Worm (Caenorhabditis elegans) whole organism, mixed stage, embryonic: ENCODE results near the gene wapl-1.

Experiments used
- M03D4.4 ChIP-seq: sonication (generic microtip); optimal IDR thresholded peaks from 2 replicates; lab custom pipeline; 2017; ENCODE audit warnings: mild to moderate bottlenecking, missing genetic modification characterization, missing compliant biosample characterization
- bed-3 ChIP-seq: fragments of 200-800 bp; sonication (Bioruptor generic); optimal IDR thresholded peaks from 3 replicates; lab custom pipeline; 2018; ENCODE audit warnings: mild to moderate bottlenecking, missing genetic modification characterization, moderate library complexity, missing compliant biosample characterization
- blmp-1 ChIP-seq: fragments of 150-350 bp; optimal IDR thresholded peaks from 2 replicates; lab custom pipeline; 2014; ENCODE audit warnings: missing biosample characterization, missing genetic modification characterization
- ceh-39 ChIP-seq: fragments of 150-350 bp; optimal IDR thresholded peaks from 2 replicates; lab custom pipeline; 2014; ENCODE audit warnings: missing biosample characterization, missing genetic modification characterization
- ceh-43 ChIP-seq: fragments of 200-800 bp; sonication (Bioruptor generic); optimal IDR thresholded peaks from 2 replicates; lab custom pipeline; 2018; ENCODE audit warnings: mild to moderate bottlenecking, missing genetic modification characterization, moderate library complexity, missing compliant biosample characterization
- ceh-83 ChIP-seq: fragments of 200-800 bp; sonication (Bioruptor generic); optimal IDR thresholded peaks from 2 replicates; lab custom pipeline; 2018; ENCODE audit warnings: mild to moderate bottlenecking, missing genetic modification characterization, missing compliant biosample characterization
- ces-1 ChIP-seq: fragments of 150-350 bp; optimal IDR thresholded peaks from 2 replicates; lab custom pipeline; 2014; ENCODE audit warnings: missing biosample characterization, missing genetic modification reagents, missing genetic modification characterization
- cnd-1 ChIP-seq: fragments of 200-800 bp; sonication (Bioruptor generic); optimal IDR thresholded peaks from 2 replicates; lab custom pipeline; 2018; ENCODE audit warnings: mild to moderate bottlenecking, missing genetic modification characterization, missing compliant biosample characterization
- drap-1 ChIP-seq: fragments of 200-800 bp; sonication (Bioruptor generic); optimal IDR thresholded peaks from 3 replicates; lab custom pipeline; 2018; ENCODE audit warnings: mild to moderate bottlenecking, missing genetic modification characterization, missing compliant biosample characterization
- elt-1 ChIP-seq: sonication (generic microtip); optimal IDR thresholded peaks from 2 replicates; lab custom pipeline; 2017; ENCODE audit warnings: missing genetic modification characterization, mild to moderate bottlenecking, missing compliant biosample characterization, antibody characterized with exemption, moderate library complexity, borderline replicate concordance; ENCODE audit not compliant: insufficient read depth
- elt-3 ChIP-seq: fragments of 150-350 bp; optimal IDR thresholded peaks from 2 replicates; lab custom pipeline; 2014; ENCODE audit warnings: missing biosample characterization, missing genetic modification characterization
- flh-1 ChIP-seq: fragments of 200-800 bp; sonication (Bioruptor generic); optimal IDR thresholded peaks from 2 replicates; lab custom pipeline; 2018; ENCODE audit warnings: mild to moderate bottlenecking, missing genetic modification characterization, moderate library complexity, missing compliant biosample characterization
- ham-2 ChIP-seq: fragments of 200-800 bp; sonication (Bioruptor generic); optimal IDR thresholded peaks from 2 replicates; lab custom pipeline; 2018; ENCODE audit warnings: mild to moderate bottlenecking, missing genetic modification characterization, missing compliant biosample characterization
- hlh-1 ChIP-seq: fragments of 150-350 bp; optimal IDR thresholded peaks from 2 replicates; lab custom pipeline; 2014; ENCODE audit warnings: missing biosample characterization, missing genetic modification reagents, missing genetic modification characterization
- lin-13 ChIP-seq: fragments of 150-350 bp; optimal IDR thresholded peaks from 2 replicates; lab custom pipeline; 2014; ENCODE audit warnings: missing biosample characterization, missing genetic modification characterization
- lin-32 ChIP-seq: fragments of 200-800 bp; sonication (Bioruptor generic); optimal IDR thresholded peaks from 2 replicates; lab custom pipeline; 2018; ENCODE audit warnings: mild to moderate bottlenecking, missing genetic modification characterization, missing compliant biosample characterization
- lsy-2 ChIP-seq: fragments of 150-350 bp; optimal IDR thresholded peaks from 2 replicates; lab custom pipeline; 2014; ENCODE audit warnings: missing biosample characterization, missing genetic modification characterization
- mab-5 ChIP-seq: fragments of 150-350 bp; optimal IDR thresholded peaks from 2 replicates; lab custom pipeline; 2014; ENCODE audit warnings: missing biosample characterization, missing genetic modification characterization
- mep-1 ChIP-seq: fragments of 150-350 bp; optimal IDR thresholded peaks from 2 replicates; lab custom pipeline; 2017; ENCODE audit warnings: missing biosample characterization, missing genetic modification reagents, missing genetic modification characterization, inconsistent platforms
- mls-2 ChIP-seq: sonication (generic microtip); optimal IDR thresholded peaks from 2 replicates; lab custom pipeline; 2016; ENCODE audit warnings: mild to moderate bottlenecking, missing genetic modification characterization, moderate library complexity, missing compliant biosample characterization
- nhr-12 ChIP-seq: fragments of 150-350 bp; optimal IDR thresholded peaks from 2 replicates; lab custom pipeline; 2014; ENCODE audit warnings: missing biosample characterization, missing genetic modification characterization
- nhr-2 ChIP-seq: fragments of 150-350 bp; optimal IDR thresholded peaks from 2 replicates; lab custom pipeline; 2014; ENCODE audit warnings: missing biosample characterization, missing genetic modification characterization
- nhr-237 ChIP-seq: fragments of 150-350 bp; optimal IDR thresholded peaks from 2 replicates; lab custom pipeline; 2014; ENCODE audit warnings: missing biosample characterization, missing genetic modification characterization
- nhr-28 ChIP-seq: fragments of 150-350 bp; optimal IDR thresholded peaks from 2 replicates; lab custom pipeline; 2014; ENCODE audit warnings: missing biosample characterization, missing genetic modification characterization
- nhr-76 ChIP-seq: sonication (generic microtip); optimal IDR thresholded peaks from 2 replicates; lab custom pipeline; 2017; ENCODE audit warnings: missing biosample characterization, missing genetic modification characterization
- pha-4 ChIP-seq: fragments of 150-350 bp; optimal IDR thresholded peaks from 2 replicates; lab custom pipeline; 2018; ENCODE audit warnings: missing biosample characterization, missing genetic modification reagents, missing genetic modification characterization
- sem-2 ChIP-seq: fragments of 200-800 bp; sonication (Bioruptor generic); optimal IDR thresholded peaks from 2 replicates; lab custom pipeline; 2018; ENCODE audit warnings: mild to moderate bottlenecking, missing genetic modification characterization, missing compliant biosample characterization
- snpc-4 ChIP-seq: fragments of 150-350 bp; optimal IDR thresholded peaks from 2 replicates; lab custom pipeline; 2014; ENCODE audit warnings: missing biosample characterization, missing genetic modification characterization
- sptf-1 ChIP-seq: sonication (generic microtip); optimal IDR thresholded peaks from 2 replicates; lab custom pipeline; 2017; ENCODE audit warnings: mild to moderate bottlenecking, missing genetic modification characterization, moderate library complexity, missing compliant biosample characterization
- tbx-8 ChIP-seq: fragments of 200-800 bp; sonication (Bioruptor generic); optimal IDR thresholded peaks from 2 replicates; lab custom pipeline; 2018; ENCODE audit warnings: mild to moderate bottlenecking, missing genetic modification characterization, moderate library complexity, missing compliant biosample characterization
- unc-120 ChIP-seq: sonication (generic microtip); optimal IDR thresholded peaks from 2 replicates; lab custom pipeline; 2017; ENCODE audit warnings: missing genetic modification characterization, missing compliant biosample characterization; ENCODE audit not compliant: poor library complexity, severe bottlenecking
- unc-39 ChIP-seq: fragments of 150-350 bp; optimal IDR thresholded peaks from 2 replicates; lab custom pipeline; 2014; ENCODE audit warnings: missing biosample characterization, missing genetic modification characterization
- unc-62 ChIP-seq: fragments of 150-350 bp; optimal IDR thresholded peaks from 2 replicates; lab custom pipeline; 2014; ENCODE audit warnings: missing biosample characterization, missing genetic modification reagents, missing genetic modification characterization
- zip-8 ChIP-seq: fragments of 150-350 bp; optimal IDR thresholded peaks from 2 replicates; lab custom pipeline; 2014; ENCODE audit warnings: missing biosample characterization, missing genetic modification characterization
- ztf-11 ChIP-seq: fragments of 150-350 bp; optimal IDR thresholded peaks from 2 replicates; lab custom pipeline; 2014; ENCODE audit warnings: missing biosample characterization, missing genetic modification characterization

wapl-1 gene

ce11 chrIV:4411948-4412335, 33.6 kb downstream of the wapl-1 start:
- TF ChIP-seq sem-2 (GFP tag; lab: Kevin White, UChicago) (peak; percentile 0), unc-62 (GFP tag; lab: Kevin White, UChicago) (no peak)

- TF ChIP-seq cnd-1 (no peak), lin-32 (GFP tag; lab: Kevin White, UChicago) (no peak), elt-1 (tag; lab: Kevin White, UChicago) (no peak), ceh-39 (tag; lab: Kevin White, UChicago) (no peak), mls-2 (tag; lab: Kevin White, UChicago) (no peak), blmp-1 (no peak), sptf-1 (tag; lab: Kevin White, UChicago) (no peak)
These were observed 34.1 kb downstream of the wapl-1 start for ce11 chrIV:4411311-4411947.

- TF ChIP-seq M03D4.4 (tag; lab: Kevin White, UChicago) (no peak), sptf-1 (tag; lab: Kevin White, UChicago) (no peak), mep-1 (tag; lab: Kevin White, UChicago) (no peak), ztf-11 (tag; lab: Kevin White, UChicago) (no peak), elt-3 (tag; lab: Kevin White, UChicago) (no peak), mls-2 (tag; lab: Kevin White, UChicago) (no peak), ceh-83 (GFP tag; lab: Kevin White, UChicago) (no peak), flh-1 (GFP tag; lab: Kevin White, UChicago) (no peak), bed-3 (GFP tag; lab: Kevin White, UChicago) (no peak), ces-1 (no peak), blmp-1 (no peak), mab-5 (tag; lab: Kevin White, UChicago) (no peak), lin-32 (GFP tag; lab: Kevin White, UChicago) (no peak), nhr-12 (tag; lab: Kevin White, UChicago) (no peak), ham-2 (GFP tag; lab: Kevin White, UChicago) (no peak)
These were observed 35.0 kb downstream of the wapl-1 start for ce11 chrIV:4410526-4410925.

ce11 chrIV:4408714-4409113, 36.8 kb downstream of the wapl-1 start:
- TF ChIP-seq hlh-1 (tag; lab: Kevin White, UChicago): no peak
- no peak for TF ChIP-seq cnd-1
- no peak for TF ChIP-seq mab-5 (tag; lab: Kevin White, UChicago)
- no peak for TF ChIP-seq lsy-2 (tag; lab: Kevin White, UChicago)
- TF ChIP-seq, all 35 proteins: peak for 0

- no peak for TF ChIP-seq lin-32 (GFP tag; lab: Kevin White, UChicago)
- no peak for TF ChIP-seq elt-1 (tag; lab: Kevin White, UChicago)
- TF ChIP-seq cnd-1: no peak
- TF ChIP-seq mep-1 (tag; lab: Kevin White, UChicago): no peak
- TF ChIP-seq ceh-83 (GFP tag; lab: Kevin White, UChicago): no peak
- TF ChIP-seq nhr-28 (tag; lab: Kevin White, UChicago): no peak
- no peak for TF ChIP-seq bed-3 (GFP tag; lab: Kevin White, UChicago)
- TF ChIP-seq unc-120 (tag; lab: Kevin White, UChicago): peak; percentile 48
- TF ChIP-seq sem-2 (GFP tag; lab: Kevin White, UChicago): no peak
- no peak for TF ChIP-seq unc-62 (GFP tag; lab: Kevin White, UChicago)
- TF ChIP-seq ztf-11 (tag; lab: Kevin White, UChicago): no peak
- TF ChIP-seq ces-1: no peak
- no peak for TF ChIP-seq nhr-12 (tag; lab: Kevin White, UChicago)
- peak; percentile 20 for TF ChIP-seq drap-1
- TF ChIP-seq elt-3 (tag; lab: Kevin White, UChicago): no peak
- no peak for TF ChIP-seq snpc-4 (tag; lab: Kevin White, UChicago)
- TF ChIP-seq zip-8: no peak
- TF ChIP-seq hlh-1 (tag; lab: Kevin White, UChicago): no peak
- TF ChIP-seq lsy-2 (tag; lab: Kevin White, UChicago): peak; percentile 11
- TF ChIP-seq lin-13 (tag; lab: Kevin White, UChicago): no peak
- TF ChIP-seq ceh-39 (tag; lab: Kevin White, UChicago): no peak
- TF ChIP-seq tbx-8 (GFP tag; lab: Kevin White, UChicago): no peak
- no peak for TF ChIP-seq nhr-2 (tag; lab: Kevin White, UChicago)
- TF ChIP-seq unc-39 (tag; lab: Kevin White, UChicago): no peak
- no peak for TF ChIP-seq nhr-76 (tag; lab: Kevin White, UChicago)
- TF ChIP-seq flh-1 (GFP tag; lab: Kevin White, UChicago): no peak
- peak; percentile 56 for TF ChIP-seq pha-4
- TF ChIP-seq nhr-237 (tag; lab: Kevin White, UChicago): peak; percentile 60
- TF ChIP-seq mab-5 (tag; lab: Kevin White, UChicago): no peak
- TF ChIP-seq blmp-1: no peak
- no peak for TF ChIP-seq ceh-43 (GFP tag; lab: Kevin White, UChicago)
- TF ChIP-seq ham-2 (GFP tag; lab: Kevin White, UChicago): no peak
- peak; percentile 3 for TF ChIP-seq M03D4.4 (tag; lab: Kevin White, UChicago)
- no peak for TF ChIP-seq sptf-1 (tag; lab: Kevin White, UChicago)
- TF ChIP-seq mls-2 (tag; lab: Kevin White, UChicago): no peak
These were observed 38.5 kb downstream of the wapl-1 start for ce11 chrIV:4407055-4407461.
